Worm (Caenorhabditis elegans) whole organism, L2 larva: ENCODE measurements around the gene mpz-3.

ENCODE experiments used
- ama-1 ChIP-seq: fragments of 150-350 bp; optimal IDR thresholded peaks from 2 replicates; lab custom pipeline; 2018; ENCODE audit warnings: inconsistent platforms
- nhr-12 ChIP-seq: fragments of 150-350 bp; optimal IDR thresholded peaks from 2 replicates; lab custom pipeline; 2014; ENCODE audit warnings: missing biosample characterization, missing genetic modification characterization
- nhr-237 ChIP-seq: fragments of 150-350 bp; optimal IDR thresholded peaks from 2 replicates; lab custom pipeline; 2014; ENCODE audit warnings: missing biosample characterization, missing genetic modification characterization
- nhr-25 ChIP-seq: fragments of 150-350 bp; sonication (generic microtip); optimal IDR thresholded peaks from 3 replicates; lab custom pipeline; 2014; ENCODE audit warnings: missing biosample characterization, missing genetic modification characterization

- TF ChIP-seq nhr-237 (tag; lab: Kevin White, UChicago), result no peak
- no peak for TF ChIP-seq ama-1 (lab: Kevin White, UChicago)
- TF ChIP-seq nhr-25 (tag; lab: Kevin White, UChicago), result no peak
- no peak for TF ChIP-seq nhr-12 (tag; lab: Kevin White, UChicago)
Observed at ce11 chrII:6612544-6612943, 47.3 kb upstream of the mpz-3 start.
